Worm (Caenorhabditis elegans) whole organism, L3 larva: ENCODE data around the gene Y49F6C.2.

Source experiments
- R02D3.7 ChIP-seq: fragments of 150-350 bp; optimal IDR thresholded peaks from 2 replicates; lab custom pipeline; 2014; ENCODE audit warnings: missing biosample characterization, missing genetic modification characterization
- ZK546.5 ChIP-seq: sonication (generic microtip); optimal IDR thresholded peaks from 2 replicates; lab custom pipeline; 2017; ENCODE audit warnings: missing biosample characterization, missing genetic modification characterization
- aly-2 ChIP-seq: fragments of 150-350 bp; optimal IDR thresholded peaks from 2 replicates; lab custom pipeline; 2014; ENCODE audit warnings: missing biosample characterization, missing genetic modification characterization
- ama-1 ChIP-seq: fragments of 150-350 bp; optimal IDR thresholded peaks from 2 replicates; lab custom pipeline; 2018
- ceh-16 ChIP-seq: sonication (generic microtip); optimal IDR thresholded peaks from 2 replicates; lab custom pipeline; 2017; ENCODE audit warnings: missing biosample characterization, missing genetic modification characterization
- ceh-28 ChIP-seq: fragments of 150-350 bp; optimal IDR thresholded peaks from 2 replicates; lab custom pipeline; 2014; ENCODE audit warnings: missing biosample characterization, missing genetic modification reagents, missing genetic modification characterization
- ceh-82 ChIP-seq: fragments of 150-350 bp; optimal IDR thresholded peaks from 2 replicates; lab custom pipeline; 2014; ENCODE audit warnings: missing biosample characterization, missing genetic modification characterization
- egl-5 ChIP-seq: fragments of 150-350 bp; optimal IDR thresholded peaks from 2 replicates; lab custom pipeline; 2017; ENCODE audit warnings: missing biosample characterization, missing genetic modification reagents, missing genetic modification characterization, inconsistent platforms
- elt-2 ChIP-seq: sonication (generic microtip); optimal IDR thresholded peaks from 2 replicates; lab custom pipeline; 2016; ENCODE audit warnings: missing genetic modification reagents, mild to moderate bottlenecking, missing genetic modification characterization, missing compliant biosample characterization
- elt-3 ChIP-seq, 3 experiments: fragments of 150-350 bp in 1 of 3; sonication (generic microtip) in 2 of 3; optimal IDR thresholded peaks; 2 replicates in 2 of 3; 4 replicates in 1 of 3; lab custom pipeline; 2014 to 2017; ENCODE audit warnings: missing biosample characterization in 3 of 3, missing genetic modification characterization in 3 of 3
- eor-1 ChIP-seq, 2 experiments: fragments of 150-350 bp; optimal IDR thresholded peaks; 2 replicates each; lab custom pipeline; 2014 to 2018; ENCODE audit warnings: missing biosample characterization in 2 of 2, missing genetic modification characterization in 2 of 2
- fkh-10 ChIP-seq: sonication (generic microtip); optimal IDR thresholded peaks from 2 replicates; lab custom pipeline; 2017; ENCODE audit warnings: missing biosample characterization, missing genetic modification reagents, missing genetic modification characterization
- hmg-11 ChIP-seq: sonication (generic microtip); optimal IDR thresholded peaks from 2 replicates; lab custom pipeline; 2016; ENCODE audit warnings: missing genetic modification characterization, missing compliant biosample characterization
- jun-1 ChIP-seq: fragments of 150-350 bp; optimal IDR thresholded peaks from 2 replicates; lab custom pipeline; 2014; ENCODE audit warnings: missing biosample characterization, missing genetic modification reagents, missing genetic modification characterization
- lin-15B ChIP-seq: fragments of 150-350 bp; optimal IDR thresholded peaks from 2 replicates; lab custom pipeline; 2014; ENCODE audit warnings: missing biosample characterization, missing genetic modification characterization
- mdl-1 ChIP-seq: fragments of 150-350 bp; optimal IDR thresholded peaks from 2 replicates; lab custom pipeline; 2014; ENCODE audit warnings: missing biosample characterization, missing genetic modification characterization
- mml-1 ChIP-seq: fragments of 150-350 bp; sonication (generic microtip); optimal IDR thresholded peaks from 3 replicates; lab custom pipeline; 2014; ENCODE audit warnings: missing biosample characterization, missing genetic modification characterization
- nfya-1 ChIP-seq: sonication (generic microtip); optimal IDR thresholded peaks from 2 replicates; lab custom pipeline; 2017; ENCODE audit warnings: missing genetic modification characterization, mild to moderate bottlenecking, missing compliant biosample characterization, antibody characterized with exemption, moderate library complexity; ENCODE audit not compliant: insufficient read depth
- nhr-237 ChIP-seq: fragments of 150-350 bp; optimal IDR thresholded peaks from 2 replicates; lab custom pipeline; 2014; ENCODE audit warnings: missing biosample characterization, missing genetic modification characterization
- nhr-25 ChIP-seq: sonication (generic microtip); optimal IDR thresholded peaks from 2 replicates; lab custom pipeline; 2017; ENCODE audit warnings: missing biosample characterization, missing genetic modification characterization
- nhr-28 ChIP-seq: fragments of 150-350 bp; optimal IDR thresholded peaks from 2 replicates; lab custom pipeline; 2014; ENCODE audit warnings: missing biosample characterization, missing genetic modification characterization
- nhr-43 ChIP-seq: sonication (generic microtip); optimal IDR thresholded peaks from 2 replicates; lab custom pipeline; 2016; ENCODE audit warnings: mild to moderate bottlenecking, missing genetic modification characterization, missing compliant biosample characterization; ENCODE audit not compliant: poor library complexity, severe bottlenecking
- nhr-67 ChIP-seq: fragments of 150-350 bp; optimal IDR thresholded peaks from 2 replicates; lab custom pipeline; 2014; ENCODE audit warnings: missing biosample characterization, missing genetic modification characterization
- nhr-76 ChIP-seq: fragments of 150-350 bp; sonication (generic microtip); optimal IDR thresholded peaks from 5 replicates; lab custom pipeline; 2014; ENCODE audit warnings: missing biosample characterization, missing genetic modification characterization
- nhr-77 ChIP-seq: fragments of 150-350 bp; optimal IDR thresholded peaks from 2 replicates; lab custom pipeline; 2014; ENCODE audit warnings: missing biosample characterization, missing genetic modification characterization
- pha-4 ChIP-seq: fragments of 150-350 bp; optimal IDR thresholded peaks from 2 replicates; lab custom pipeline; 2014; ENCODE audit warnings: missing biosample characterization, missing genetic modification reagents, missing genetic modification characterization
- pqm-1 ChIP-seq: fragments of 150-350 bp; optimal IDR thresholded peaks from 2 replicates; lab custom pipeline; 2017; ENCODE audit warnings: missing biosample characterization, missing genetic modification characterization, inconsistent platforms
- sea-2 ChIP-seq: fragments of 150-350 bp; sonication (generic microtip); optimal IDR thresholded peaks from 4 replicates; lab custom pipeline; 2014; ENCODE audit warnings: missing biosample characterization, missing genetic modification reagents, missing genetic modification characterization
- skn-1 ChIP-seq: fragments of 150-350 bp; optimal IDR thresholded peaks from 2 replicates; lab custom pipeline; 2014; ENCODE audit warnings: missing biosample characterization, missing genetic modification characterization
- snpc-4 ChIP-seq: fragments of 150-350 bp; optimal IDR thresholded peaks from 2 replicates; lab custom pipeline; 2014; ENCODE audit warnings: missing biosample characterization, missing genetic modification characterization
- tbx-2 ChIP-seq: sonication (generic microtip); optimal IDR thresholded peaks from 2 replicates; lab custom pipeline; 2016; ENCODE audit warnings: mild to moderate bottlenecking, missing genetic modification characterization, missing compliant biosample characterization
- unc-39 ChIP-seq: sonication (generic microtip); optimal IDR thresholded peaks from 4 replicates; lab custom pipeline; 2017; ENCODE audit warnings: missing biosample characterization, missing genetic modification characterization
- unc-62 ChIP-seq: fragments of 150-350 bp; sonication (generic microtip); optimal IDR thresholded peaks from 4 replicates; lab custom pipeline; 2014; ENCODE audit warnings: missing biosample characterization, missing genetic modification reagents, missing genetic modification characterization
- ztf-11 ChIP-seq: fragments of 150-350 bp; optimal IDR thresholded peaks from 2 replicates; lab custom pipeline; 2014; ENCODE audit warnings: missing biosample characterization, missing genetic modification characterization
- ztf-4 ChIP-seq: fragments of 150-350 bp; optimal IDR thresholded peaks from 2 replicates; lab custom pipeline; 2014; ENCODE audit warnings: missing biosample characterization, missing genetic modification characterization

Gene Y49F6C.2

ce11 chrII:3347940-3348610, 30.3 kb upstream of the Y49F6C.2 start, which contains the start of the genes F14D2.14 and bath-29:
TSS of gene F14D2.14 (minus strand) at chrII:3347990.
TSS of gene bath-29 (plus strand) at chrII:3348560.
- TF ChIP-seq jun-1 (tag; lab: Kevin White, UChicago): no peak
- TF ChIP-seq nhr-28 (tag; lab: Kevin White, UChicago): no peak
- no peak for TF ChIP-seq nhr-76 (tag; lab: Kevin White, UChicago)
- TF ChIP-seq hmg-11 (tag; lab: Kevin White, UChicago): no peak
- no peak for TF ChIP-seq snpc-4 (tag; lab: Kevin White, UChicago)
- TF ChIP-seq nfya-1 (tag; lab: Kevin White, UChicago): no peak
- no peak for TF ChIP-seq ZK546.5 (tag; lab: Kevin White, UChicago)
- no peak for TF ChIP-seq lin-15B (tag; lab: Kevin White, UChicago)
- TF ChIP-seq ceh-28 (tag; lab: Kevin White, UChicago): no peak
- TF ChIP-seq ceh-16 (tag; lab: Kevin White, UChicago): no peak
- no peak for TF ChIP-seq mml-1 (tag; lab: Kevin White, UChicago)
- TF ChIP-seq nhr-77 (tag; lab: Kevin White, UChicago): no peak
- TF ChIP-seq pha-4: no peak

ce11 chrII:3349820-3350291, 28.5 kb upstream of the Y49F6C.2 start, which contains the start of gene F14D2.8:
TSS of gene F14D2.8 (minus strand) at chrII:3349870.
- TF ChIP-seq ceh-28 (tag; lab: Kevin White, UChicago) (no peak), R02D3.7 (tag; lab: Kevin White, UChicago) (no peak), unc-62 (GFP tag; lab: Kevin White, UChicago) (no peak), skn-1 (tag; lab: Kevin White, UChicago) (no peak), fkh-10 (GFP tag; lab: Kevin White, UChicago) (no peak), tbx-2 (tag; lab: Kevin White, UChicago) (no peak), hmg-11 (tag; lab: Kevin White, UChicago) (no peak), egl-5 (tag; lab: Kevin White, UChicago) (no peak), pha-4 (no peak), elt-2 (tag; lab: Kevin White, UChicago) (no peak), lin-15B (tag; lab: Kevin White, UChicago) (no peak), ztf-4 (no peak), sea-2 (no peak), unc-39 (tag; lab: Kevin White, UChicago) (no peak), nhr-25 (no peak), eor-1 (tag; optimal IDR thresholded peaks at IDR 0.05; lab: Kevin White, UChicago) (no peak)

DNA sequence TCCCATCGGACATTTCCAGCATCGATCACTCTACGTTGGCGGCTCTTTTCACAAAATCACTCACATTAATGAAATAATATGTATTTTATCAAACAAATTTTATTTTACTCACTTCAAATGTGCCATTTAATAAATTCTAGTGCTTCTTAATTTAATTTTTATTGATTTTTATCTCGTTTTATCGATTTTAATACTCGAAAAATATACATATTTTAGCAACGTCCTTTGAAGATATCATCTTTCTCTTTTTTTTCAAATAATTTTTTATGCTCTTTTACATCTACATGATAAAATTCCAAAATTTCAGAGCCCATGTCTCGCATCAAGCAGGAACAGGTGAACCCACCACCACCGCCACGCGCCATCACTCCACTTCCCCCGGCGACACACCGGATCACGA, 19.5 kb upstream of the Y49F6C.2 start, which contains the start of the genes lido-14 and bath-27:
Gene lido-14 (plus strand): TSS at position 301 of the 400 bp plus-strand sequence.
Gene bath-27 (plus strand): TSS at position 306 of the 400 bp plus-strand sequence.
- no peak for TF ChIP-seq nhr-67 (tag; lab: Kevin White, UChicago)
- TF ChIP-seq ceh-82 (tag; lab: Kevin White, UChicago): no peak
- no peak for TF ChIP-seq skn-1 (tag; lab: Kevin White, UChicago)
- TF ChIP-seq pha-4: no peak
- no peak for TF ChIP-seq unc-62 (GFP tag; lab: Kevin White, UChicago)

- TF ChIP-seq ama-1 (lab: Kevin White, UChicago) (no peak), ztf-11 (tag; lab: Kevin White, UChicago) (no peak), pqm-1 (no peak), egl-5 (tag; lab: Kevin White, UChicago) (no peak), pha-4 (no peak), hmg-11 (tag; lab: Kevin White, UChicago) (no peak), lin-15B (tag; lab: Kevin White, UChicago) (no peak), ztf-4 (no peak), ceh-28 (tag; lab: Kevin White, UChicago) (no peak), nhr-77 (tag; lab: Kevin White, UChicago) (no peak), nhr-25 (no peak), nhr-67 (tag; lab: Kevin White, UChicago) (no peak), snpc-4 (tag; lab: Kevin White, UChicago) (no peak)
- TF ChIP-seq, all 47 proteins: peak for 0
Measured at ce11 chrII:3367100-3367499, 11.3 kb upstream of the Y49F6C.2 start, which contains the start of gene Y49F6C.6. TSS of gene Y49F6C.6 (minus strand) at chrII:3367200.

- no peak for TF ChIP-seq mdl-1 (tag; lab: Kevin White, UChicago)
- TF ChIP-seq nhr-237 (tag; lab: Kevin White, UChicago): no peak
- TF ChIP-seq elt-3 (tag; optimal IDR thresholded peaks at IDR 0.05; lab: Kevin White, UChicago): no peak
- no peak for TF ChIP-seq nhr-28 (tag; lab: Kevin White, UChicago)
- TF ChIP-seq nhr-43: no peak
- TF ChIP-seq aly-2 (tag; lab: Kevin White, UChicago): no peak
- TF ChIP-seq ceh-16 (tag; lab: Kevin White, UChicago): no peak
- no peak for TF ChIP-seq fkh-10 (GFP tag; lab: Kevin White, UChicago)
Measured at ce11 chrII:3368097-3368496, 10.3 kb upstream of the Y49F6C.2 start, which contains the start of gene Y49F6C.7. TSS of gene Y49F6C.7 (minus strand) at chrII:3368197.
